Fruit fly (Drosophila melanogaster) whole organism, embryonic: Measurements from ENCODE around the gene CG32639.

Experiments used
- Atf3 ChIP-seq: fragments of 200-800 bp; sonication (Bioruptor generic); optimal IDR thresholded peaks from 3 replicates; lab custom pipeline; 2016; ENCODE audit warnings: missing biosample characterization, missing genetic modification characterization
- B-H1 ChIP-seq: fragments of 200-800 bp; sonication (Bioruptor generic); IDR thresholded peaks from 3 replicates; pipeline ENCODE4 v1.3.6; 2022; ENCODE audit warnings: missing biosample characterization, missing genetic modification characterization
- Bgb ChIP-seq: fragments of 200-800 bp; sonication (Bioruptor generic); IDR thresholded peaks from 2 replicates; pipeline ENCODE4 v1.3.6; 2022; ENCODE audit warnings: missing biosample characterization, missing genetic modification characterization; ENCODE audit not compliant: partially characterized antibody
- CG12391 ChIP-seq: fragments of 200-800 bp; sonication (Bioruptor generic); optimal IDR thresholded peaks from 3 replicates; lab custom pipeline; 2018; ENCODE audit warnings: missing biosample characterization, mild to moderate bottlenecking, missing genetic modification characterization, moderate library complexity
- CG12659 ChIP-seq: fragments of 200-800 bp; sonication (Bioruptor generic); optimal IDR thresholded peaks from 3 replicates; lab custom pipeline; 2017; ENCODE audit warnings: mild to moderate bottlenecking, missing biosample characterization, missing genetic modification reagents, missing genetic modification characterization
- CG13624 ChIP-seq: fragments of 200-800 bp; sonication (Bioruptor generic); optimal IDR thresholded peaks from 2 replicates; lab custom pipeline; 2016; ENCODE audit warnings: missing biosample characterization, missing genetic modification characterization
- CG14050 ChIP-seq: fragments of 200-800 bp; sonication (Bioruptor generic); IDR thresholded peaks from 3 replicates; pipeline ENCODE4 v1.3.6; 2022; ENCODE audit warnings: missing biosample characterization, missing genetic modification characterization
- CG14667 ChIP-seq: fragments of 200-800 bp; sonication (Bioruptor generic); IDR thresholded peaks from 2 replicates; pipeline ENCODE4 v1.3.6; 2022; ENCODE audit warnings: missing biosample characterization, missing genetic modification characterization
- CG15011 ChIP-seq: fragments of 200-800 bp; sonication (Bioruptor generic); optimal IDR thresholded peaks from 3 replicates; lab custom pipeline; 2018; ENCODE audit warnings: missing biosample characterization, mild to moderate bottlenecking, missing genetic modification characterization
- CG15073 ChIP-seq: fragments of 200-800 bp; sonication (Bioruptor generic); optimal IDR thresholded peaks from 2 replicates; lab custom pipeline; 2016; ENCODE audit warnings: missing biosample characterization, missing genetic modification characterization
- CG17912 ChIP-seq: fragments of 200-800 bp; sonication (Bioruptor generic); optimal IDR thresholded peaks from 2 replicates; lab custom pipeline; 2018; ENCODE audit warnings: missing biosample characterization, mild to moderate bottlenecking, missing genetic modification characterization
- CG2116 ChIP-seq: fragments of 200-800 bp; sonication (Bioruptor generic); optimal IDR thresholded peaks from 3 replicates; lab custom pipeline; 2018; ENCODE audit warnings: missing biosample characterization, mild to moderate bottlenecking, missing genetic modification characterization
- CG2889 ChIP-seq: fragments of 200-800 bp; sonication (Bioruptor generic); IDR thresholded peaks from 3 replicates; pipeline ENCODE4 v1.3.6; 2022; ENCODE audit warnings: missing biosample characterization, missing genetic modification characterization
- CG32532 ChIP-seq: fragments of 200-800 bp; sonication (Bioruptor generic); IDR thresholded peaks from 2 replicates; pipeline ENCODE4 v1.3.6; 2022; ENCODE audit warnings: missing biosample characterization, missing genetic modification characterization
- CG3407 ChIP-seq: fragments of 200-800 bp; sonication (Bioruptor generic); optimal IDR thresholded peaks from 2 replicates; lab custom pipeline; 2018; ENCODE audit warnings: missing biosample characterization, mild to moderate bottlenecking, missing genetic modification characterization
- CG42726 ChIP-seq: fragments of 200-800 bp; sonication (Bioruptor generic); IDR thresholded peaks from 2 replicates; pipeline ENCODE4 v1.3.6; 2022; ENCODE audit warnings: missing biosample characterization, missing genetic modification characterization; ENCODE audit not compliant: partially characterized antibody
- CG4617 ChIP-seq: fragments of 200-800 bp; sonication (Bioruptor generic); optimal IDR thresholded peaks from 3 replicates; lab custom pipeline; 2016; ENCODE audit warnings: missing biosample characterization, missing genetic modification characterization, borderline replicate concordance
- CG4707 ChIP-seq: fragments of 200-800 bp; sonication (Bioruptor generic); optimal IDR thresholded peaks from 2 replicates; lab custom pipeline; 2018; ENCODE audit warnings: missing biosample characterization, mild to moderate bottlenecking, missing genetic modification characterization, moderate library complexity
- CG4854 ChIP-seq: fragments of 200-800 bp; sonication (Bioruptor generic); optimal IDR thresholded peaks from 2 replicates; lab custom pipeline; 2016; ENCODE audit warnings: missing biosample characterization, missing genetic modification characterization, inconsistent platforms
- CG7963 ChIP-seq: fragments of 200-800 bp; sonication (Bioruptor generic); IDR thresholded peaks from 3 replicates; pipeline ENCODE4 v1.3.6; 2022; ENCODE audit warnings: missing biosample characterization, missing genetic modification characterization; ENCODE audit not compliant: partially characterized antibody
- CG8765 ChIP-seq: fragments of 200-800 bp; sonication (Bioruptor generic); IDR thresholded peaks from 2 replicates; pipeline ENCODE4 v1.3.6; 2022; ENCODE audit warnings: missing biosample characterization, missing genetic modification characterization
- CG9437 ChIP-seq: fragments of 200-800 bp; sonication (Bioruptor generic); optimal IDR thresholded peaks from 2 replicates; lab custom pipeline; 2018; ENCODE audit warnings: missing biosample characterization, mild to moderate bottlenecking, missing genetic modification characterization
- Camta ChIP-seq: fragments of 200-800 bp; sonication (Bioruptor generic); optimal IDR thresholded peaks from 2 replicates; lab custom pipeline; 2016; ENCODE audit warnings: missing biosample characterization, missing genetic modification characterization
- E2f2 ChIP-seq: fragments of 200-800 bp; sonication (Bioruptor generic); IDR thresholded peaks from 2 replicates; pipeline ENCODE4 v1.3.6; 2022; ENCODE audit warnings: missing biosample characterization, missing genetic modification characterization
- Ets97D ChIP-seq: fragments of 200-800 bp; sonication (Bioruptor generic); optimal IDR thresholded peaks from 3 replicates; lab custom pipeline; 2016; ENCODE audit warnings: missing biosample characterization, missing genetic modification characterization
- Fer1 ChIP-seq: fragments of 200-800 bp; sonication (Bioruptor generic); optimal IDR thresholded peaks from 2 replicates; lab custom pipeline; 2017; ENCODE audit warnings: missing biosample characterization, mild to moderate bottlenecking, missing genetic modification characterization
- HmgD ChIP-seq: fragments of 200-800 bp; sonication (Bioruptor generic); optimal IDR thresholded peaks from 3 replicates; lab custom pipeline; 2016; ENCODE audit warnings: missing biosample characterization, missing genetic modification characterization
- HmgZ ChIP-seq: fragments of 200-800 bp; sonication (Bioruptor generic); optimal IDR thresholded peaks from 2 replicates; lab custom pipeline; 2018; ENCODE audit warnings: missing biosample characterization, mild to moderate bottlenecking, missing genetic modification characterization
- Hmx ChIP-seq: fragments of 200-800 bp; sonication (Bioruptor generic); optimal IDR thresholded peaks from 2 replicates; lab custom pipeline; 2016; ENCODE audit warnings: missing biosample characterization, missing genetic modification characterization
- Hsf ChIP-seq: fragments of 200-800 bp; sonication (Bioruptor generic); optimal IDR thresholded peaks from 3 replicates; lab custom pipeline; 2016; ENCODE audit warnings: missing biosample characterization, missing genetic modification characterization
- Mrtf ChIP-seq: fragments of 200-800 bp; sonication (Bioruptor generic); IDR thresholded peaks from 3 replicates; pipeline ENCODE4 v1.3.6; 2022; ENCODE audit warnings: missing biosample characterization, missing genetic modification characterization
- Opbp ChIP-seq: fragments of 200-800 bp; sonication (Bioruptor generic); IDR thresholded peaks from 3 replicates; pipeline ENCODE4 v1.3.6; 2022; ENCODE audit warnings: missing biosample characterization, missing genetic modification characterization; ENCODE audit not compliant: partially characterized antibody
- Vsx1 ChIP-seq: fragments of 200-800 bp; sonication (Bioruptor generic); optimal IDR thresholded peaks from 2 replicates; lab custom pipeline; 2017; ENCODE audit warnings: missing biosample characterization, mild to moderate bottlenecking, missing genetic modification characterization, missing genetic modification reagents
- Xrp1 ChIP-seq: fragments of 200-800 bp; sonication (Bioruptor generic); IDR thresholded peaks from 2 replicates; pipeline ENCODE4 v1.3.6; 2022; ENCODE audit warnings: missing biosample characterization, missing genetic modification characterization
- abd-A ChIP-seq: fragments of 200-800 bp; sonication (Bioruptor generic); optimal IDR thresholded peaks from 3 replicates; lab custom pipeline; 2019; ENCODE audit warnings: missing biosample characterization, mild to moderate bottlenecking, missing genetic modification characterization, moderate library complexity
- btn ChIP-seq: fragments of 200-800 bp; sonication (Bioruptor generic); optimal IDR thresholded peaks from 2 replicates; lab custom pipeline; 2016; ENCODE audit warnings: missing biosample characterization, missing genetic modification characterization
- caup ChIP-seq: fragments of 200-800 bp; sonication (Bioruptor generic); optimal IDR thresholded peaks from 3 replicates; lab custom pipeline; 2017; ENCODE audit warnings: missing biosample characterization, mild to moderate bottlenecking, missing genetic modification characterization, moderate library complexity; ENCODE audit not compliant: severe bottlenecking
- chm ChIP-seq: fragments of 200-800 bp; sonication (Bioruptor generic); IDR thresholded peaks from 2 replicates; pipeline ENCODE4 v1.3.6; 2022; ENCODE audit warnings: missing biosample characterization, missing genetic modification characterization
- crol ChIP-seq: fragments of 200-800 bp; sonication (Bioruptor generic); IDR thresholded peaks from 2 replicates; pipeline ENCODE4 v1.3.6; 2022; ENCODE audit warnings: missing biosample characterization, missing genetic modification characterization
- dm ChIP-seq: fragments of 200-800 bp; sonication (Bioruptor generic); optimal IDR thresholded peaks from 3 replicates; lab custom pipeline; 2016; ENCODE audit warnings: missing biosample characterization, missing genetic modification characterization
- emc ChIP-seq: fragments of 200-800 bp; sonication (Bioruptor generic); optimal IDR thresholded peaks from 2 replicates; lab custom pipeline; 2016; ENCODE audit warnings: missing biosample characterization, missing genetic modification characterization
- ftz-f1 ChIP-seq: fragments of 200-800 bp; sonication (Bioruptor generic); optimal IDR thresholded peaks from 2 replicates; lab custom pipeline; 2016; ENCODE audit warnings: missing biosample characterization, missing genetic modification characterization
- gro ChIP-seq: fragments of 200-800 bp; sonication (Bioruptor generic); optimal IDR thresholded peaks from 2 replicates; lab custom pipeline; 2016; ENCODE audit warnings: missing biosample characterization, missing genetic modification characterization
- kay ChIP-seq: fragments of 200-800 bp; sonication (Bioruptor generic); optimal IDR thresholded peaks from 2 replicates; lab custom pipeline; 2016; ENCODE audit warnings: missing biosample characterization, missing genetic modification characterization
- lab ChIP-seq: fragments of 200-800 bp; sonication (Bioruptor generic); optimal IDR thresholded peaks from 3 replicates; lab custom pipeline; 2017; ENCODE audit warnings: missing biosample characterization, missing genetic modification characterization, mild to moderate bottlenecking, moderate library complexity, missing genetic modification reagents
- mirr ChIP-seq: fragments of 200-800 bp; sonication (Bioruptor generic); optimal IDR thresholded peaks from 3 replicates; lab custom pipeline; 2018; ENCODE audit warnings: missing biosample characterization, mild to moderate bottlenecking, missing genetic modification characterization
- otp ChIP-seq: fragments of 200-800 bp; sonication (Bioruptor generic); IDR thresholded peaks from 3 replicates; pipeline ENCODE4, ENCODE4 v1.3.6; 2022; ENCODE audit warnings: missing biosample characterization, missing genetic modification characterization
- ttk ChIP-seq: fragments of 200-800 bp; sonication (Bioruptor generic); IDR thresholded peaks from 2 replicates; pipeline ENCODE4 v2.1.2; 2022; ENCODE audit warnings: missing biosample characterization, missing genetic modification characterization
- usp ChIP-seq: fragments of >200 bp; optimal IDR thresholded peaks from 2 replicates; lab custom pipeline; 2017; ENCODE audit warnings: missing biosample characterization, missing genetic modification characterization
- vvl ChIP-seq: fragments of 200-800 bp; sonication (Bioruptor generic); IDR thresholded peaks from 2 replicates; pipeline ENCODE4 v1.3.6; 2022; ENCODE audit warnings: missing biosample characterization, missing genetic modification characterization
- z ChIP-seq: fragments of 200-800 bp; sonication (Bioruptor generic); IDR thresholded peaks from 3 replicates; pipeline ENCODE4 v1.3.6; 2022; ENCODE audit warnings: missing biosample characterization, missing genetic modification characterization

CG32639 gene

DNA sequence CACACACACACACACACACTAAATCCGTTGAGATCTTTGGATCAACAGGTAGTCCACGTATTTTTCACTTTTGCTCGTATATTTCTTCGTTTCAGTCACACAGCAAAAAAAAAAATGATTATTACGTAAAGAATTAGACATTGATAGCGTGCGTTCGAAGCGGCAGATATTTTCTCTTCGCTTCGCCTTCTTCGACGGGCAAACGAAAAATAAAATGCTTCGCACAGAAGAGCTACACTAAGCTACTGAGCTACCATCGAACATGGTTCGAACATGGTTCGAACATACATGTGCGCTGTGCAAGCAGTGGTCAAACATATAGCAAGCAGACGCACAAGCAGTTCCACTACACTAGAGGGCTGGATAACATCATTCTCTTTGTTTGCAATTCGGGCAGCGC is 20.6 kb upstream of the CG32639 start (continued):
- TF ChIP-seq CG4854 (GFP tag; lab: Kevin White, UChicago), result no peak
- no peak for TF ChIP-seq usp (GFP tag; lab: Kevin White, UChicago)
- no peak for TF ChIP-seq CG15011
- TF ChIP-seq Bgb, result peak; percentile 53
- no peak for TF ChIP-seq Vsx1
- no peak for TF ChIP-seq ftz-f1 (GFP tag; lab: Kevin White, UChicago)
- TF ChIP-seq btn (GFP tag; lab: Kevin White, UChicago), result no peak
- TF ChIP-seq Opbp, result peak; percentile 40; the same call in 2 of the 3 replicates
- peak; percentile 46 for TF ChIP-seq CG15073 (GFP tag; lab: Kevin White, UChicago)
- no peak for TF ChIP-seq CG2116 (GFP tag; lab: Kevin White, UChicago)
- peak; percentile 82 for TF ChIP-seq chm (GFP tag; lab: Robert Waterston, UW)
- TF ChIP-seq CG13624 (GFP tag; lab: Kevin White, UChicago), result no peak
- TF ChIP-seq CG17912 (GFP tag; lab: Kevin White, UChicago), result no peak
- TF ChIP-seq ttk (GFP tag; lab: Robert Waterston, UW), result no peak
- no peak for TF ChIP-seq Mrtf (GFP tag; lab: Robert Waterston, UW)
- TF ChIP-seq CG14050 (GFP tag; lab: Robert Waterston, UW), result no peak
- peak; percentile 63 for TF ChIP-seq CG9437 (GFP tag; lab: Kevin White, UChicago)
- no peak for TF ChIP-seq emc (GFP tag; lab: Kevin White, UChicago)
- no peak for TF ChIP-seq CG3407 (GFP tag; lab: Kevin White, UChicago)
- TF ChIP-seq Ets97D (GFP tag; lab: Kevin White, UChicago), result no peak
- TF ChIP-seq CG4707 (GFP tag; lab: Kevin White, UChicago), result peak; percentile 33
- no peak for TF ChIP-seq CG2889 (GFP tag; lab: Robert Waterston, UW)
- TF ChIP-seq lab (GFP tag; lab: Kevin White, UChicago), result peak; percentile 61
- TF ChIP-seq Xrp1 (GFP tag; lab: Robert Waterston, UW), result peak; percentile 15; the same call in 1 of the 2 replicates
- TF ChIP-seq CG32532 (GFP tag; lab: Robert Waterston, UW), result peak; percentile 24; the same call in 1 of the 2 replicates
- no peak for TF ChIP-seq kay (GFP tag; lab: Kevin White, UChicago)
- no peak for TF ChIP-seq abd-A (tag; lab: Kevin White, UChicago)
- peak; percentile 22 for TF ChIP-seq CG12391 (tag; lab: Kevin White, UChicago)
- peak; percentile 39 for TF ChIP-seq HmgZ
- peak; percentile 34 for TF ChIP-seq Fer1
- 0 out of 2 replicates have a peak, but pooled peaks have one; percentile 10 for TF ChIP-seq crol (GFP tag; lab: Robert Waterston, UW)
- TF ChIP-seq dm (GFP tag; lab: Kevin White, UChicago), result no peak
- TF ChIP-seq Hmx (GFP tag; lab: Kevin White, UChicago), result no peak
- TF ChIP-seq caup (GFP tag; lab: Kevin White, UChicago), result peak; percentile 43
- TF ChIP-seq B-H1, result no peak
- TF ChIP-seq CG8765 (GFP tag; lab: Robert Waterston, UW), result no peak
- TF ChIP-seq mirr (GFP tag; lab: Kevin White, UChicago), result peak; percentile 53
- no peak for TF ChIP-seq HmgD (GFP tag; lab: Kevin White, UChicago)
- TF ChIP-seq vvl (GFP tag; lab: Robert Waterston, UW), result peak; percentile 47
- peak; percentile 29; the same call in 1 of the 3 replicates for TF ChIP-seq otp (GFP tag; lab: Robert Waterston, UW)
- TF ChIP-seq CG14667 (GFP tag; lab: Robert Waterston, UW), result no peak
- 0 out of 2 replicates have a peak, but pooled peaks have one; percentile 18 for TF ChIP-seq CG42726
- peak; percentile 19 for TF ChIP-seq CG12659 (GFP tag; lab: Kevin White, UChicago)
- no peak for TF ChIP-seq CG4617 (GFP tag; lab: Kevin White, UChicago)
- TF ChIP-seq z (GFP tag; lab: Robert Waterston, UW), result 0 out of 3 replicates have a peak, but pooled peaks have one; percentile 55
- TF ChIP-seq gro (GFP tag; lab: Kevin White, UChicago), result no peak
- TF ChIP-seq Camta, result no peak
- no peak for TF ChIP-seq CG7963 (GFP tag; lab: Robert Waterston, UW)
- TF ChIP-seq Hsf (GFP tag; lab: Kevin White, UChicago), result no peak
- peak; percentile 61 for TF ChIP-seq E2f2 (GFP tag; lab: Robert Waterston, UW)
- no peak for TF ChIP-seq Atf3 (GFP tag; lab: Kevin White, UChicago)
